Worm (Caenorhabditis elegans) whole organism, L3 larva: ENCODE results near the gene cogc-6.

Source experiments
- ama-1 ChIP-seq: fragments of 150-350 bp; optimal IDR thresholded peaks from 2 replicates; lab custom pipeline; 2018
- lin-39 ChIP-seq: fragments of 150-350 bp; optimal IDR thresholded peaks from 2 replicates; lab custom pipeline; 2018; ENCODE audit warnings: missing biosample characterization, missing genetic modification reagents, missing genetic modification characterization
- nhr-11 ChIP-seq: fragments of 150-350 bp; optimal IDR thresholded peaks from 2 replicates; lab custom pipeline; 2014; ENCODE audit warnings: missing biosample characterization, missing genetic modification characterization
- nhr-23 ChIP-seq: fragments of 150-350 bp; optimal IDR thresholded peaks from 2 replicates; lab custom pipeline; 2014; ENCODE audit warnings: missing biosample characterization, missing genetic modification reagents, missing genetic modification characterization
- nhr-237 ChIP-seq: fragments of 150-350 bp; optimal IDR thresholded peaks from 2 replicates; lab custom pipeline; 2014; ENCODE audit warnings: missing biosample characterization, missing genetic modification characterization
- pha-4 ChIP-seq: fragments of 150-350 bp; optimal IDR thresholded peaks from 2 replicates; lab custom pipeline; 2014; ENCODE audit warnings: missing biosample characterization, missing genetic modification reagents, missing genetic modification characterization
- snpc-4 ChIP-seq: fragments of 150-350 bp; optimal IDR thresholded peaks from 2 replicates; lab custom pipeline; 2014; ENCODE audit warnings: missing biosample characterization, missing genetic modification characterization
- unc-39 ChIP-seq: sonication (generic microtip); optimal IDR thresholded peaks from 4 replicates; lab custom pipeline; 2017; ENCODE audit warnings: missing biosample characterization, missing genetic modification characterization
- unc-62 ChIP-seq: fragments of 150-350 bp; sonication (generic microtip); optimal IDR thresholded peaks from 4 replicates; lab custom pipeline; 2014; ENCODE audit warnings: missing biosample characterization, missing genetic modification reagents, missing genetic modification characterization
- ztf-4 ChIP-seq: fragments of 150-350 bp; optimal IDR thresholded peaks from 2 replicates; lab custom pipeline; 2014; ENCODE audit warnings: missing biosample characterization, missing genetic modification characterization

DNA sequence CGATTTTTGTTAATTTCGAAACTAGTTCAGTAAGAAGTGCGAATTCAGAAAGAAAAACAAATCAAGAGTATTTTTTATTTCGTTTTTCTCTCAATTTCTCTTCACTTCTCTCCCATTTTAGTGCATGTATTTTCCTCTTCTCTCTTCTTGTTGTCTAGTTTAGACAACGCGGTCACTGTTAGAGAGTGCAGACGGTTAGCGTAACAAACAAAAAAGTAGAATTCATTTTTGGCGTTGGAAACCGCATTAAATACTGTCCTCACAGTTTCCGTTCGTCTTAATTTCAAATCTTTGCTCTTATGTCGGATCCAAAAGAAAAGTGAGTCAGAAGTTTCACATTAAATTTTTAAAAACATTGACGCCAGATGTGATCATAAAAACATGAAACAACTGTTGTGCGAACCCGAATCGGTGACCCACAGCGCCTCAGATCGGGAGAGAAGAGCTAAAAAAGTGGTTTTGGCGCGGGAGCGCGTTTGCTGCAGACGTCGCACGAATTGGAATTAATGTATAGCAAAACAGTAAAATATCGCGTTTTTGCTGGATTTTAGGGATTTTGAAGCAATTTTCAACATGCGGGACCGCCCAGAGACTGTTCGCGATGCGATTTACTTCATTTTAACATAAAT lies 42.1 kb downstream of the cogc-6 start, which contains the start of gene srp-7:
- TF ChIP-seq nhr-23 (peak; percentile 38), unc-62 (GFP tag; lab: Kevin White, UChicago) (no peak), nhr-237 (no peak), ztf-4 (tag; lab: Kevin White, UChicago) (no peak), pha-4 (tag; lab: Kevin White, UChicago) (peak; percentile 81), lin-39 (no peak), unc-39 (tag; lab: Kevin White, UChicago) (no peak), snpc-4 (tag; lab: Kevin White, UChicago) (no peak), nhr-11 (tag; lab: Kevin White, UChicago) (no peak), ama-1 (no peak)
